Worm (Caenorhabditis elegans): ENCODE data around the gene ced-4.

The ced-4 gene

DNA sequence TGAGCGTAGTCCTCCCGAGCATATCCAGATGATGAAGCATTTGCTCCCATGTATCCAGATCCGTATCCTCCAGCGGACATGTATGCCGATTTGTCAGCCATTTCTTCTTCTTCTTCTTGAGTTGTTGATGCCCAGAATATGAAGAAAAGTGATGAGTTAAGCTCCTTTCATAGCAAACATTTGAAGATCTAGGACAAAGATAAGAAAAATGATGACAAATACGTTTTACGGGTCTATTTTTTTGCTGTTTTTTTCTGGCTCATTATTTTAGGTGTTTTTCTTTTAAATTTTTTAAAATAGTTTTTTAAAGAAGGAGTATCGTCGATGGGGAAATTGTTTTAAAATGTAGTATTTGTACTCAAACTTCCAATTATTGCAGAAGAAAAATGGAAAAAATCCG lies 21.9 kb upstream of the ced-4 start, which contains the start of gene nspd-9:
TSS of gene nspd-9 (minus strand) at position 101 of the 400 bp plus-strand sequence.
- TF ChIP-seq lsy-12 (tag; optimal IDR thresholded peaks at IDR 0.05) (no peak), R02D3.7 (tag; optimal IDR thresholded peaks at IDR 0.05) (no peak), fkh-10 (GFP tag; optimal IDR thresholded peaks at IDR 0.05) (no peak), hmg-11 (tag; optimal IDR thresholded peaks at IDR 0.05) (no peak), nhr-43 (tag; optimal IDR thresholded peaks at IDR 0.05; ENCODE audit: poor library complexity, severe bottlenecking) (no peak), zag-1 (tag; optimal IDR thresholded peaks at IDR 0.05) (no peak), aly-2 (tag; optimal IDR thresholded peaks at IDR 0.05) (no peak), lin-39 (tag; optimal IDR thresholded peaks at IDR 0.05) (no peak), nhr-23 (tag; optimal IDR thresholded peaks at IDR 0.05) (no peak), elt-3 (tag; optimal IDR thresholded peaks at IDR 0.05) (no peak), nhr-12 (tag; optimal IDR thresholded peaks at IDR 0.05) (no peak), mdl-1 (tag; optimal IDR thresholded peaks at IDR 0.05) (no peak), nfya-1 (tag; optimal IDR thresholded peaks at IDR 0.05; ENCODE audit: insufficient read depth) (no peak), pha-4 (tag; optimal IDR thresholded peaks at IDR 0.05) (no peak), unc-39 (tag; optimal IDR thresholded peaks at IDR 0.05) (no peak), nhr-11 (tag; optimal IDR thresholded peaks at IDR 0.05) (no peak), daf-12 (tag; optimal IDR thresholded peaks at IDR 0.05) (no peak)

DNA sequence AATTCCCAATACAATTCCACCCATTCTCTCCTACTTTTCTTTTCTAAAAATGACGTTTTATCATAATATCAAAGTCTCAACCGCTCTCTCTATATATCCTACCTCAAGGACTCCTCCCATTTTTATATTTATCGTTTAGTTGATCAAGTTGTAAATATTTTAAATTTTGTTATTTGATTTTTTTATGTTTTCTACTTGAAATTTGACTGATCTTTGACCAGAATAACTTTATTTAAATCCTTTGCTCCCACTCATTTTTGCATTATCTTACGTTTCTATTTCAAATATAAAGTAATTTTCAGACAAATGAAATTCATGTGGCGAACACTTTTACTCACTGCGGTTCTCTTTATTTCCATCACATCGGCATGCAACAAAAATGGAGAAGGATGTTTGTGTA lies 14.7 kb upstream of the ced-4 start, which contains the start of the genes acbp-7 and F26A1.19:
TSS of gene acbp-7 (plus strand) at position 301 of the 400 bp plus-strand sequence.
TSS of gene F26A1.19 (plus strand) at position 303 of the 400 bp plus-strand sequence.
- TF ChIP-seq jun-1 (tag; optimal IDR thresholded peaks at IDR 0.05) (no peak), tbx-2 (tag; optimal IDR thresholded peaks at IDR 0.05) (no peak), eor-1 (tag; optimal IDR thresholded peaks at IDR 0.05) (no peak), sea-2 (GFP tag; optimal IDR thresholded peaks at IDR 0.05) (no peak), daf-12 (tag; optimal IDR thresholded peaks at IDR 0.05) (no peak), ceh-16 (tag; optimal IDR thresholded peaks at IDR 0.05) (no peak), egl-5 (tag; optimal IDR thresholded peaks at IDR 0.05) (no peak), nhr-43 (tag; optimal IDR thresholded peaks at IDR 0.05; ENCODE audit: poor library complexity, severe bottlenecking) (no peak)

DNA sequence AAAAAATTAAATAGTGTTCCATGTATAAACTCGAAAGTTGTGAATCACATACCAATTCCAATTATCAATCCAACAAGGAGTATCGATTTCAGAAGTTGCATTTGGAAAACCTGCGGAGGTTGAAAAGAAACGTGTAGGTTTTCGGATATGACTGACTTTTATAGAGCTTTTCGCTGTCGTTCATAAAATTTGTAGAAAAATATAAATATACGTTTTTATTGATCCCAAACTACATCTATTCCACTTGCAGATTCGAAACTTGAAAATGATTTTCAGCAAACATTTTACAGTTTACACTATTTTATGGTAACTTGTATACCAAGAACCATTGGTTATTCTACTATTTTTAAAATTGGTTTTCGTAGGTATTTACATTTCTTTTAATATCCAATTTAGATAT lies 10.0 kb upstream of the ced-4 start, which contains the start of gene clec-156:
TSS of gene clec-156 (minus strand) at position 101 of the 400 bp plus-strand sequence.
- TF ChIP-seq ztf-4 (tag; optimal IDR thresholded peaks at IDR 0.05) = no peak
- TF ChIP-seq sea-2 (GFP tag; optimal IDR thresholded peaks at IDR 0.05) = no peak
- no peak for TF ChIP-seq fkh-10 (GFP tag; optimal IDR thresholded peaks at IDR 0.05)
- TF ChIP-seq mdl-1 (tag; optimal IDR thresholded peaks at IDR 0.05) = no peak
- TF ChIP-seq lin-39 (tag; optimal IDR thresholded peaks at IDR 0.05) = no peak
- no peak for TF ChIP-seq mml-1 (tag; optimal IDR thresholded peaks at IDR 0.05)
- TF ChIP-seq fkh-2 (tag; optimal IDR thresholded peaks at IDR 0.05) = no peak
- no peak for TF ChIP-seq nhr-43 (tag; optimal IDR thresholded peaks at IDR 0.05; ENCODE audit: poor library complexity, severe bottlenecking)
- TF ChIP-seq elt-3 (tag; optimal IDR thresholded peaks at IDR 0.05) = no peak
- no peak for TF ChIP-seq nhr-67 (tag; optimal IDR thresholded peaks at IDR 0.05)
- no peak for TF ChIP-seq ceh-28 (tag; optimal IDR thresholded peaks at IDR 0.05)
- no peak for TF ChIP-seq snpc-4 (tag; optimal IDR thresholded peaks at IDR 0.05)
- no peak for TF ChIP-seq ceh-9 (tag; optimal IDR thresholded peaks at IDR 0.05)

DNA sequence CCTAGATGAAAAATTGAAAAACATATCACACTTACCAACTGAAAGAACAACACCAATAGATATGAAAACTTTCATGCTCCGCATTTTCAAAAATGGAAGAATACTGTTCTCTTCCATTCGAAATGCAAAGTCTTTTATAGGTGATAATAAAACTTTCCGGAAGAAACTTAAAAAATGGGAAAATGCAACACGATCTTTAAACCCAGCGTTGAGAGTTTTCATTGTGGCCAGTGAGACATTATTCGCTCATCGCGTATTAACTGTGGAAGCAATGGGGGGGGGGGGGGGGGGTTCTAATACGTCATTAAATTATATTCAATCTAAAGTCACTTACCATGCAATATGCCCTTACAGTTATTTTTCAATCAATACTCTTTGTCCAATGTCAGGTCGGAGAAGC lies 7.8 kb upstream of the ced-4 start, which contains the start of the genes clec-157 and fkh-5:
TSS of gene clec-157 (minus strand) at position 101 of the 400 bp plus-strand sequence.
TSS of gene fkh-5 (plus strand) at position 336 of the 400 bp plus-strand sequence.
- no peak for TF ChIP-seq elt-3 (tag; optimal IDR thresholded peaks at IDR 0.05)

DNA sequence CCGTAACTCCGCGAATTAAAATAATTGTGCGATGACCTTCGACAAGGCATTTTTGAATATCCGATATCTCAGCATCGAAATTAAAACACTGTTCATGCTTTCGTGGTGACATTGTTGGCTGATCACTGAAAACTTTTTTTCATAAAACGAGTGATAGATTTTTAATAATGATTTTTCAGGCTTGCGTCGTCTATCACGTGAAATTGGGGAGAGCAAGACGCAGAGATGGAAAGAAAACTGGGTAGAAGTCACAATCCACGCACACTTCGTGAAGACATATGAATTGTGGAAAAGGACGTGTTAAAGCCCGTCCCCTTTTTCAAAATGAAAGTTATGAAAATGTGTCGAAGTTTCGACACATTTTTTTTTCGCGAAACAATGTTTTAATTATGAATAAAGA lies 2.4 kb upstream of the ced-4 start, which contains the start of gene nonu-1:
TSS of gene nonu-1 (minus strand) at position 169 of the 400 bp plus-strand sequence.
- no peak for TF ChIP-seq aly-2 (tag; optimal IDR thresholded peaks at IDR 0.05)
- TF ChIP-seq nhr-12 (tag; optimal IDR thresholded peaks at IDR 0.05) = no peak
- no peak for TF ChIP-seq ZK546.5 (tag; optimal IDR thresholded peaks at IDR 0.05)
- TF ChIP-seq elt-2 (tag; optimal IDR thresholded peaks at IDR 0.05) = no peak
- TF ChIP-seq lin-15B (tag; optimal IDR thresholded peaks at IDR 0.05) = no peak
- no peak for TF ChIP-seq nfya-1 (tag; optimal IDR thresholded peaks at IDR 0.05; ENCODE audit: insufficient read depth)
- TF ChIP-seq lsy-12 (tag; optimal IDR thresholded peaks at IDR 0.05) = no peak
- no peak for TF ChIP-seq elt-1 (tag; optimal IDR thresholded peaks at IDR 0.05)
- TF ChIP-seq egl-27 (tag; optimal IDR thresholded peaks at IDR 0.05) = no peak
- TF ChIP-seq lin-39 (tag; optimal IDR thresholded peaks at IDR 0.05) = no peak
- TF ChIP-seq fos-1 (tag; optimal IDR thresholded peaks at IDR 0.05) = no peak
- TF ChIP-seq jun-1 (tag; optimal IDR thresholded peaks at IDR 0.05) = no peak
- no peak for TF ChIP-seq R02D3.7 (tag; optimal IDR thresholded peaks at IDR 0.05)
- TF ChIP-seq nhr-25 (tag; optimal IDR thresholded peaks at IDR 0.05) = no peak
- no peak for TF ChIP-seq ztf-11 (tag; optimal IDR thresholded peaks at IDR 0.05)

All from whole organism, L3 larva.